Worm (Caenorhabditis elegans): ENCODE measurements around the gene Y113G7B.11.

DNA sequence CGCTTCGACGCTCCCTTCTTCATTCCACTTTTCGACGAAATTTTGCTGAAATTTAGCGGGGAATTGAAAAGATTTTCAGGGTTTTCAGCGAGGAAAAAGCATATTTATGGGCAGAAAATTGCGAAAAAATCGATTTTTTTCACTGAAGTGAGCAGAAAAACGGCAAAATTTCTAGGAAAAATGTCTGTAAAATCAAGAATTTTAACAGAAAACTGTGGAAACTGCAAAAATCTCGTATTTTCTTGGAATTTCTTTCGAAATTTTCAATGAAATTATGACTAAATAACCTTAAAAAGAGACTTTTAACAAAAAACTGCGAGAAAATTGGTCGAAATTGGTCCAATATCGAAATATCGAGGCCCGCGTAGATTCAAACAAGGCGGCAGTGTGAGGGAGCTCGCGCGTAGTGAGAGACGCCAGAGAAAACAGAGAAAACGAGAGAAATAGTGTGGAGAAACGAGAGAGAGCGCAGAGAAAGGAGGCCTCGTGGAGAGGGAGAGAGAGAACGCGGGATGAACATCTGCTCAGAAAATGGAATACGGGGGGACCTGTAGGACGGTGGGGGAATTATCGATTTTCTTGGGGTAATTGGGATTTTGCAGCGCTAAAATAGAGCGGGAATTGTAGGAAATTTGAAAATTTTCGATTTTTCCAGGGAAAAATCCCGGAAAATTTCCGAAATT lies 34.5 kb upstream of the Y113G7B.11 start, which contains the start of gene swsn-1:
- TF ChIP-seq unc-55 (GFP tag; optimal IDR thresholded peaks at IDR 0.05) = no peak
- TF ChIP-seq dmd-4 (tag; optimal IDR thresholded peaks at IDR 0.05; ENCODE audit: borderline replicate concordance) = no peak
- TF ChIP-seq pag-3 (tag; optimal IDR thresholded peaks at IDR 0.05; ENCODE audit: borderline replicate concordance) = no peak
- TF ChIP-seq pha-4 (tag; optimal IDR thresholded peaks at IDR 0.05) = no peak
- TF ChIP-seq pax-1 (tag; optimal IDR thresholded peaks at IDR 0.05) = no peak
- TF ChIP-seq ceh-30 (tag; optimal IDR thresholded peaks at IDR 0.05) = no peak
- no peak for TF ChIP-seq pros-1 (tag; optimal IDR thresholded peaks at IDR 0.05)
- no peak for TF ChIP-seq eyg-1 (tag; optimal IDR thresholded peaks at IDR 0.05)
- TF ChIP-seq unc-3 (GFP tag; conservative IDR thresholded peaks at IDR 0.05) = no peak
- no peak for TF ChIP-seq unc-3 (tag; optimal IDR thresholded peaks at IDR 0.05)
